Worm (Caenorhabditis elegans) whole organism, L1 larva: ENCODE results near the gene F21G4.3.

Experiments
- elt-2 ChIP-seq: sonication (generic microtip); optimal IDR thresholded peaks from 2 replicates; lab custom pipeline; 2016; ENCODE audit warnings: missing genetic modification characterization, mild to moderate bottlenecking, inconsistent platforms, missing compliant biosample characterization, missing genetic modification reagents
- fkh-10 ChIP-seq: sonication (generic microtip); optimal IDR thresholded peaks from 2 replicates; lab custom pipeline; 2017; ENCODE audit warnings: missing biosample characterization, missing genetic modification reagents, missing genetic modification characterization
- nhr-11 ChIP-seq: fragments of 150-350 bp; optimal IDR thresholded peaks from 2 replicates; lab custom pipeline; 2014; ENCODE audit warnings: missing biosample characterization, missing genetic modification characterization
- nhr-90 ChIP-seq: sonication (generic microtip); optimal IDR thresholded peaks from 2 replicates; lab custom pipeline; 2016; ENCODE audit warnings: mild to moderate bottlenecking, missing genetic modification characterization, missing compliant biosample characterization; ENCODE audit not compliant: poor library complexity
- unc-86 ChIP-seq: sonication (generic microtip); optimal IDR thresholded peaks from 2 replicates; lab custom pipeline; 2016; ENCODE audit warnings: missing genetic modification characterization, missing compliant biosample characterization

DNA sequence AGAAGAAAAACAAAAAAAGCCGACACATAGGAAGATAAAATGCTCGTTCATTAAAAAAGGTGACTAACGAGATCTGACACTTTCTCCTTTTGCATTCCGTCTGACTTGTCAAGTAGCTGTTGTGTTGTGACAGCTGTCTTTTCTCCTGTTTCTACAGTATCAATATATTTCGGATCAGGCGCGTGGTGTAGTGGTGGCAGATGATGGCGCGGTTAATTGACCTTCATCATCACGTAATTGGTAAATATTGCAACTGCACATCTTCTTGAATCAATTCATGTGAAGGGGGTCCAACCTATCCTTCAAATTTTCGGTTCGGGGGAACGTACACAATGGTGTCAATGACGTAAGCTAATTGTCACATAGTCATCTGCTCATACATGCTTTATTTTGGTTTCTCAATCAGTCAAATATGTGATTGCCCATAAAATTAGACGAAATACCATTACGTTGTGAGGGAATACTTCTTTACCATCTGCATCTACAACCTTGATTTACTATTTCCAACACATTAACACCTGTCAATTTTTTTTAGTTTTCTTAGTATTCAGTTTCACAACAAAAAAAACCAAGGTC lies 46.6 kb upstream of the F21G4.3 start:
- no peak for TF ChIP-seq fkh-10 (GFP tag; lab: Kevin White, UChicago)
- no peak for TF ChIP-seq nhr-11 (tag; lab: Kevin White, UChicago)
- no peak for TF ChIP-seq nhr-90 (tag; lab: Kevin White, UChicago)
- TF ChIP-seq elt-2 (tag; lab: Kevin White, UChicago), result no peak
- TF ChIP-seq unc-86 (tag; lab: Kevin White, UChicago), result no peak
